Fruit fly (Drosophila melanogaster) Kc167 (cell line): ENCODE results near the gene CG11370.

ENCODE experiments used
- Myc ChIP-seq: fragments of >200 bp; optimal IDR thresholded peaks from 2 replicates; lab custom pipeline; 2017; ENCODE audit warnings: missing external identifiers
- Sin3A ChIP-seq: fragments of >200 bp; optimal IDR thresholded peaks from 2 replicates; lab custom pipeline; 2018; ENCODE audit warnings: missing external identifiers
- h ChIP-seq: fragments of >200 bp; optimal IDR thresholded peaks from 3 replicates; lab custom pipeline; 2018; ENCODE audit warnings: missing external identifiers
- psq ChIP-seq: fragments of >200 bp; optimal IDR thresholded peaks from 2 replicates; lab custom pipeline; 2017; ENCODE audit warnings: missing external identifiers

- TF ChIP-seq psq (lab: Kevin White, UChicago) = no peak
- TF ChIP-seq Myc (lab: Kevin White, UChicago) = no peak
- TF ChIP-seq Sin3A (lab: Kevin White, UChicago) = no peak
- no peak for TF ChIP-seq h (lab: Kevin White, UChicago)
Observed at dm6 chr3L:22669275-22670006, 42.5 kb upstream of the CG11370 start, which contains the start of gene Jhbp6.
